Worm (Caenorhabditis elegans) whole organism, L1 larva: ENCODE measurements around the gene ptr-24.

ENCODE experiments used
- ama-1 ChIP-seq: fragments of 150-350 bp; optimal IDR thresholded peaks from 2 replicates; lab custom pipeline; 2014
- blmp-1 ChIP-seq: fragments of 150-350 bp; optimal IDR thresholded peaks from 2 replicates; lab custom pipeline; 2014; ENCODE audit warnings: missing biosample characterization, missing genetic modification characterization
- egl-27 ChIP-seq, 2 experiments: fragments of 150-350 bp in 1 of 2; sonication (generic microtip); optimal IDR thresholded peaks; 3 replicates each; lab custom pipeline; 2017 to 2018; ENCODE audit warnings: missing biosample characterization in 2 of 2, missing genetic modification characterization in 2 of 2, missing genetic modification reagents in 2 of 2
- fos-1 ChIP-seq: fragments of 150-350 bp; optimal IDR thresholded peaks from 2 replicates; lab custom pipeline; 2014; ENCODE audit warnings: missing biosample characterization, missing genetic modification characterization
- hlh-4 ChIP-seq: sonication (generic microtip); optimal IDR thresholded peaks from 2 replicates; lab custom pipeline; 2016; ENCODE audit warnings: mild to moderate bottlenecking, missing genetic modification characterization, missing compliant biosample characterization
- jun-1 ChIP-seq: fragments of 150-350 bp; optimal IDR thresholded peaks from 2 replicates; lab custom pipeline; 2014; ENCODE audit warnings: missing biosample characterization, missing genetic modification reagents, missing genetic modification characterization
- lin-15B ChIP-seq: fragments of 150-350 bp; sonication (generic microtip); optimal IDR thresholded peaks from 3 replicates; lab custom pipeline; 2014; ENCODE audit warnings: missing biosample characterization, missing genetic modification characterization
- mep-1 ChIP-seq: fragments of 150-350 bp; optimal IDR thresholded peaks from 2 replicates; lab custom pipeline; 2014; ENCODE audit warnings: missing biosample characterization, missing genetic modification characterization
- nhr-28 ChIP-seq: fragments of 150-350 bp; optimal IDR thresholded peaks from 2 replicates; lab custom pipeline; 2014; ENCODE audit warnings: missing biosample characterization, missing genetic modification characterization
- unc-130 ChIP-seq: fragments of 150-350 bp; optimal IDR thresholded peaks from 2 replicates; lab custom pipeline; 2017; ENCODE audit warnings: missing biosample characterization, missing genetic modification characterization, inconsistent platforms
- unc-62 ChIP-seq: fragments of 150-350 bp; optimal IDR thresholded peaks from 2 replicates; lab custom pipeline; 2014; ENCODE audit warnings: missing biosample characterization, missing genetic modification reagents, missing genetic modification characterization
- zag-1 ChIP-seq: fragments of 150-350 bp; optimal IDR thresholded peaks from 2 replicates; lab custom pipeline; 2014; ENCODE audit warnings: missing biosample characterization, missing genetic modification characterization
- ztf-4 ChIP-seq: fragments of 150-350 bp; optimal IDR thresholded peaks from 2 replicates; lab custom pipeline; 2014; ENCODE audit warnings: missing biosample characterization, missing genetic modification characterization

DNA sequence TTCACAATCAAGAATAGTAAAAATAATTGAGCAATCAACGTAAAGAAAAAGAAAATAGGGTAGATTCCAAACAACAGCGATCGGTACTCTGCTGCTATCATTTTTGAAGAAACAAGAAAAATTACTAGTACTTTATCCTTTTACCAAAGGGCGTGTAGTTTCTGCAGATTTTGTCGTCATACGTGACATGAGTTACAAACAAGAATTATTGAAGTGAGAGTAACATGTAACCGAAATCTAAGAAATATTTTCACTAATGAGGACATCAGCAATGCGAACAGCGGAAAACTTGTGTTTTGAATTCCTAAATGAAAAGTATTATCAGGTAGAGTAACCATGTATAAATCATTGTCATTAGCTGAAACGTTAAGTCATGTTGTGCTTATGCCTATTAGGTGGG, 43.2 kb upstream of the ptr-24 start, which contains the start of gene srd-36:
- TF ChIP-seq blmp-1: no peak
- no peak for TF ChIP-seq mep-1 (tag; lab: Kevin White, UChicago)
- TF ChIP-seq hlh-4: no peak
- no peak for TF ChIP-seq egl-27 (tag; optimal IDR thresholded peaks at IDR 0.05; lab: Kevin White, UChicago)
- TF ChIP-seq jun-1 (tag; lab: Kevin White, UChicago): no peak
- no peak for TF ChIP-seq lin-15B (tag; lab: Kevin White, UChicago)
- no peak for TF ChIP-seq unc-62
- TF ChIP-seq unc-130 (tag; lab: Kevin White, UChicago): no peak
- TF ChIP-seq ama-1 (lab: Kevin White, UChicago): no peak
- TF ChIP-seq zag-1 (tag; lab: Kevin White, UChicago): no peak
- no peak for TF ChIP-seq fos-1 (tag; lab: Kevin White, UChicago)
- TF ChIP-seq ztf-4 (tag; lab: Kevin White, UChicago): no peak
- no peak for TF ChIP-seq nhr-28 (tag; lab: Kevin White, UChicago)
